Worm (Caenorhabditis elegans) whole organism, L1 larva: ENCODE measurements around the gene srd-20.
A peak's percentile ranks its signal among the peaks of the same experiment; 100 is the strongest.

ENCODE experiments used
- C04F5.9 ChIP-seq: sonication (generic microtip); optimal IDR thresholded peaks from 2 replicates; lab custom pipeline; 2016; ENCODE audit warnings: missing genetic modification characterization, missing compliant biosample characterization
- F16B12.6 ChIP-seq: fragments of 150-350 bp; optimal IDR thresholded peaks from 2 replicates; lab custom pipeline; 2014; ENCODE audit warnings: missing biosample characterization, missing genetic modification characterization
- alr-1 ChIP-seq: fragments of 200-800 bp; sonication (Bioruptor generic); optimal IDR thresholded peaks from 2 replicates; lab custom pipeline; 2018; ENCODE audit warnings: borderline replicate concordance, mild to moderate bottlenecking, missing genetic modification characterization, missing compliant biosample characterization
- ama-1 ChIP-seq: fragments of 150-350 bp; optimal IDR thresholded peaks from 2 replicates; lab custom pipeline; 2014
- blmp-1 ChIP-seq: fragments of 150-350 bp; optimal IDR thresholded peaks from 2 replicates; lab custom pipeline; 2014; ENCODE audit warnings: missing biosample characterization, missing genetic modification characterization
- ceh-82 ChIP-seq, 3 experiments: fragments of 150-350 bp in 1 of 3; sonication (generic microtip) in 2 of 3; optimal IDR thresholded peaks; 2 replicates each; lab custom pipeline; 2014 to 2017; ENCODE audit warnings: missing biosample characterization in 3 of 3, missing genetic modification characterization in 3 of 3
- ceh-88 ChIP-seq: fragments of 200-800 bp; sonication (Bioruptor generic); IDR thresholded peaks from 2 replicates; pipeline ENCODE4 v1.3.6; 2022; ENCODE audit warnings: missing genetic modification characterization, missing compliant biosample characterization
- ces-1 ChIP-seq: fragments of 150-350 bp; optimal IDR thresholded peaks from 2 replicates; lab custom pipeline; 2014; ENCODE audit warnings: missing biosample characterization, missing genetic modification reagents, missing genetic modification characterization
- dpl-1 ChIP-seq, 3 experiments: fragments of 150-350 bp in 2 of 3; sonication (generic microtip) in 1 of 3; optimal IDR thresholded peaks; 2 replicates each; lab custom pipeline; 2014 to 2017; ENCODE audit warnings: missing biosample characterization in 3 of 3, missing genetic modification characterization in 3 of 3, missing genetic modification reagents in 3 of 3
- dsc-1 ChIP-seq: sonication (generic microtip); optimal IDR thresholded peaks from 2 replicates; lab custom pipeline; 2016; ENCODE audit warnings: mild to moderate bottlenecking, missing genetic modification characterization, missing compliant biosample characterization
- efl-1 ChIP-seq, 4 experiments: fragments of 150-350 bp; optimal IDR thresholded peaks in 3 of 4; peaks in 1 of 4; 1 replicate in 1 of 4; 2 replicates in 3 of 4; lab custom pipeline; 2014; ENCODE audit warnings: missing biosample characterization in 2 of 4, missing genetic modification characterization in 2 of 4, missing genetic modification reagents in 2 of 4
- efl-3 ChIP-seq: fragments of 200-800 bp; sonication (Bioruptor generic); optimal IDR thresholded peaks from 2 replicates; lab custom pipeline; 2018; ENCODE audit warnings: mild to moderate bottlenecking, missing genetic modification characterization, missing compliant biosample characterization
- egl-27 ChIP-seq, 2 experiments: fragments of 150-350 bp in 1 of 2; sonication (generic microtip); optimal IDR thresholded peaks; 3 replicates each; lab custom pipeline; 2017 to 2018; ENCODE audit warnings: missing biosample characterization in 2 of 2, missing genetic modification characterization in 2 of 2, missing genetic modification reagents in 2 of 2
- elt-2 ChIP-seq: sonication (generic microtip); optimal IDR thresholded peaks from 2 replicates; lab custom pipeline; 2016; ENCODE audit warnings: missing genetic modification characterization, mild to moderate bottlenecking, inconsistent platforms, missing compliant biosample characterization, missing genetic modification reagents
- fos-1 ChIP-seq: fragments of 150-350 bp; optimal IDR thresholded peaks from 2 replicates; lab custom pipeline; 2014; ENCODE audit warnings: missing biosample characterization, missing genetic modification characterization
- grh-1 ChIP-seq: fragments of 200-800 bp; sonication (Bioruptor generic); IDR thresholded peaks from 2 replicates; pipeline ENCODE4 v1.3.6; 2022; ENCODE audit warnings: missing genetic modification reagents, missing genetic modification characterization, missing compliant biosample characterization
- irx-1 ChIP-seq: sonication (generic microtip); optimal IDR thresholded peaks from 2 replicates; lab custom pipeline; 2016; ENCODE audit warnings: missing genetic modification characterization, missing compliant biosample characterization
- isw-1 ChIP-seq: fragments of 200-800 bp; sonication (Bioruptor generic); IDR thresholded peaks from 2 replicates; pipeline ENCODE4 v1.3.6; 2022; ENCODE audit warnings: missing genetic modification characterization, missing compliant biosample characterization
- jun-1 ChIP-seq: fragments of 150-350 bp; optimal IDR thresholded peaks from 2 replicates; lab custom pipeline; 2014; ENCODE audit warnings: missing biosample characterization, missing genetic modification reagents, missing genetic modification characterization
- lin-14 ChIP-seq: fragments of 200-800 bp; sonication (Bioruptor generic); optimal IDR thresholded peaks from 2 replicates; lab custom pipeline; 2018; ENCODE audit warnings: mild to moderate bottlenecking, missing genetic modification characterization, moderate library complexity, missing compliant biosample characterization
- lin-15B ChIP-seq: fragments of 150-350 bp; sonication (generic microtip); optimal IDR thresholded peaks from 3 replicates; lab custom pipeline; 2014; ENCODE audit warnings: missing biosample characterization, missing genetic modification characterization
- lir-3 ChIP-seq: sonication (generic microtip); optimal IDR thresholded peaks from 2 replicates; lab custom pipeline; 2016; ENCODE audit warnings: mild to moderate bottlenecking, missing genetic modification characterization, moderate library complexity, missing compliant biosample characterization; ENCODE audit not compliant: poor library complexity
- lsy-2 ChIP-seq, 2 experiments: fragments of 150-350 bp; optimal IDR thresholded peaks; 2 replicates each; lab custom pipeline; 2014; ENCODE audit warnings: missing biosample characterization in 2 of 2, missing genetic modification characterization in 2 of 2
- mab-9 ChIP-seq: fragments of 200-800 bp; sonication (Bioruptor generic); IDR thresholded peaks from 2 replicates; pipeline ENCODE4 v1.3.6; 2022; ENCODE audit warnings: missing genetic modification reagents, missing genetic modification characterization, missing compliant biosample characterization
- mdl-1 ChIP-seq, 2 experiments: fragments of 150-350 bp; optimal IDR thresholded peaks; 2 replicates each; lab custom pipeline; 2014 to 2017; ENCODE audit warnings: missing biosample characterization in 2 of 2, missing genetic modification characterization in 2 of 2, inconsistent platforms in 1 of 2
- mef-2 ChIP-seq: fragments of 150-350 bp; optimal IDR thresholded peaks from 2 replicates; lab custom pipeline; 2014; ENCODE audit warnings: missing biosample characterization, missing genetic modification characterization
- nhr-237 ChIP-seq: fragments of 150-350 bp; optimal IDR thresholded peaks from 2 replicates; lab custom pipeline; 2014; ENCODE audit warnings: missing biosample characterization, missing genetic modification characterization
- nhr-28 ChIP-seq: fragments of 150-350 bp; optimal IDR thresholded peaks from 2 replicates; lab custom pipeline; 2014; ENCODE audit warnings: missing biosample characterization, missing genetic modification characterization
- nhr-77 ChIP-seq: fragments of 150-350 bp; optimal IDR thresholded peaks from 2 replicates; lab custom pipeline; 2014; ENCODE audit warnings: missing biosample characterization, missing genetic modification characterization
- nhr-90 ChIP-seq: sonication (generic microtip); optimal IDR thresholded peaks from 2 replicates; lab custom pipeline; 2016; ENCODE audit warnings: mild to moderate bottlenecking, missing genetic modification characterization, missing compliant biosample characterization; ENCODE audit not compliant: poor library complexity
- pag-3 ChIP-seq: sonication (generic microtip); optimal IDR thresholded peaks from 2 replicates; lab custom pipeline; 2017; ENCODE audit warnings: missing genetic modification characterization, mild to moderate bottlenecking, missing compliant biosample characterization, antibody characterized with exemption, borderline replicate concordance; ENCODE audit not compliant: insufficient read depth
- pax-3 ChIP-seq: fragments of 200-800 bp; sonication (Bioruptor generic); optimal IDR thresholded peaks from 2 replicates; lab custom pipeline; 2018; ENCODE audit warnings: mild to moderate bottlenecking, missing genetic modification characterization, moderate library complexity, missing compliant biosample characterization
- pqm-1 ChIP-seq: sonication (generic microtip); optimal IDR thresholded peaks from 3 replicates; lab custom pipeline; 2017; ENCODE audit warnings: missing biosample characterization, missing genetic modification characterization
- snpc-4 ChIP-seq: fragments of 150-350 bp; optimal IDR thresholded peaks from 2 replicates; lab custom pipeline; 2014; ENCODE audit warnings: missing biosample characterization, missing genetic modification characterization
- sox-4 ChIP-seq: sonication (generic microtip); optimal IDR thresholded peaks from 2 replicates; lab custom pipeline; 2016; ENCODE audit warnings: missing genetic modification characterization, missing compliant biosample characterization
- sptf-1 ChIP-seq: fragments of 150-350 bp; optimal IDR thresholded peaks from 2 replicates; lab custom pipeline; 2014; ENCODE audit warnings: missing biosample characterization, missing genetic modification characterization
- unc-62 ChIP-seq: fragments of 150-350 bp; optimal IDR thresholded peaks from 2 replicates; lab custom pipeline; 2014; ENCODE audit warnings: missing biosample characterization, missing genetic modification reagents, missing genetic modification characterization
- unc-98 ChIP-seq: fragments of 200-800 bp; sonication (Bioruptor generic); IDR thresholded peaks from 2 replicates; pipeline ENCODE4 v1.3.6; 2022; ENCODE audit warnings: missing genetic modification characterization, missing compliant biosample characterization
- xbp-1 ChIP-seq: sonication (generic microtip); optimal IDR thresholded peaks from 2 replicates; lab custom pipeline; 2016; ENCODE audit warnings: missing genetic modification characterization, missing compliant biosample characterization
- zag-1 ChIP-seq: fragments of 150-350 bp; optimal IDR thresholded peaks from 2 replicates; lab custom pipeline; 2014; ENCODE audit warnings: missing biosample characterization, missing genetic modification characterization
- ztf-11 ChIP-seq, 2 experiments: sonication (generic microtip); optimal IDR thresholded peaks; 2 replicates each; lab custom pipeline; 2016 to 2017; ENCODE audit warnings: missing genetic modification characterization in 2 of 2, missing biosample characterization in 1 of 2, missing compliant biosample characterization in 1 of 2

Gene srd-20

DNA sequence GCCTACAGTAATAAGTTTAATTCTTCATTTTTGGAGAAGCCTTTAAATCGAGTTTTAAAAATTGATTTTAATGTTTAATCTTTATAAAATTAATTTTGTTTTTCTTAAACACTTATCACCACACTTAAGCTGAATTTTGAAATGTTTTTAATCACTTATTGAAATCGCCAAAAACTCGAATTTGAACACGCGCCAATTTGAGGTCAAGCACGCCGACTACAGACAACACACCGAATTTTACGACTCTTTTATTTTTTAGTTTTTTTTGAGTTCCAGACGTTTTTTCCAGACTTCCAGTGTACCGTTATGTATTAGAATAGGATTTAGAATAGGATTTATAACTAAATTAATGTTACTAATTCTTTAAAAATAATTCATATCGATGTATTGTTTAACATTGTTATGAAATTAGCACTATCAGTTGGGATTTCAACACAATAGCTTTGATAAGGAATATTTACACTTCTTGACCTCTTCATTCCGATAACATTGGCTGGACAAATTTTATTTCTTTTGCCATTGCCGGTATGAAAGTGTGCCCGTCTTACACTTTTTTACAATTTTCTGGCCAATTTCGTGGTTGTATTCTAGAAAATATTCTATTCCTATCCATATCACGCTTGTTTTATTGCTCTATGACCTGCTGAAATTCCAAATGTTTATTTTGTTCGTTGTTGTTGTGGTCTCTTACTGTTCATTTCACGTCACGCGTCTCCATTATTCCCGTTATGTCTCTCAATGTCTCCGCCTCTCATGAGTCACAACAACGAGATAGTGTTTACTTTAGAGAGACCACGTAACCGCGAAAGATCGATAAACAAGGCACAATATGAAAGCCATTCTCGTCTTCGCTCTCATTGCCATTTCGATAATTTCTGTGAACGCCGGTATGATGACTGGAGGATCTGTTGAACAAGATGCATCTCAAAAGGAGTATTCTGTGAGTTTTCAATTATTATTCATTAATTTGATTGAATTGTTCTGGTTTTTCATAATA, 11.8 kb upstream of the srd-20 start, which contains the start of gene cpi-2 (continued):
- peak in 1 of 3 experiments; percentile 17 for TF ChIP-seq ceh-82 (tag; optimal IDR thresholded peaks at IDR 0.05; lab: Kevin White, UChicago)
- TF ChIP-seq mdl-1 (tag; optimal IDR thresholded peaks at IDR 0.05; lab: Kevin White, UChicago) = peak in 1 of 2 experiments; percentile 35
- peak; percentile 12 for TF ChIP-seq blmp-1 (tag; lab: Kevin White, UChicago)
- TF ChIP-seq ama-1 (lab: Kevin White, UChicago) = no peak
- no peak for TF ChIP-seq efl-3 (GFP tag; lab: Kevin White, UChicago)
- TF ChIP-seq irx-1 (tag; lab: Kevin White, UChicago) = no peak
- no peak for TF ChIP-seq zag-1 (tag; lab: Kevin White, UChicago)
- TF ChIP-seq isw-1 (GFP tag; lab: Robert Waterston, UW) = no peak
- TF ChIP-seq pqm-1 (tag; lab: Kevin White, UChicago) = no peak
- no peak for TF ChIP-seq pax-3 (tag; lab: Kevin White, UChicago)
- no peak for TF ChIP-seq unc-62 (GFP tag; lab: Kevin White, UChicago)
- TF ChIP-seq alr-1 (tag; lab: Kevin White, UChicago) = no peak
- peak; percentile 80 for TF ChIP-seq lin-14 (GFP tag; lab: Kevin White, UChicago)
- TF ChIP-seq sox-4 (tag; lab: Kevin White, UChicago) = no peak
- TF ChIP-seq ztf-11 (tag; optimal IDR thresholded peaks at IDR 0.05; lab: Kevin White, UChicago) = no peak
- TF ChIP-seq nhr-28 (tag; lab: Kevin White, UChicago) = no peak
- peak; percentile 8 for TF ChIP-seq lin-15B (tag; lab: Kevin White, UChicago)
- no peak for TF ChIP-seq lir-3 (tag; lab: Kevin White, UChicago)
- TF ChIP-seq dsc-1 (tag; lab: Kevin White, UChicago) = no peak
- TF ChIP-seq snpc-4 (tag; lab: Kevin White, UChicago) = no peak
- TF ChIP-seq C04F5.9 (tag; lab: Kevin White, UChicago) = no peak
- no peak for TF ChIP-seq nhr-77
- TF ChIP-seq xbp-1 = peak; percentile 43
- TF ChIP-seq egl-27 (tag; optimal IDR thresholded peaks at IDR 0.05; lab: Kevin White, UChicago) = no peak
- TF ChIP-seq grh-1 (GFP tag; lab: Robert Waterston, UW) = no peak
- peak; percentile 77 for TF ChIP-seq F16B12.6 (tag; lab: Kevin White, UChicago)
- TF ChIP-seq nhr-237 (tag; lab: Kevin White, UChicago) = no peak
- peak; percentile 69 for TF ChIP-seq fos-1 (tag; lab: Kevin White, UChicago)
- no peak for TF ChIP-seq mef-2 (tag; lab: Kevin White, UChicago)
- peak; percentile 38 to 42 for TF ChIP-seq lsy-2 (tag; optimal IDR thresholded peaks at IDR 0.05; lab: Kevin White, UChicago)
- TF ChIP-seq pag-3 (tag; lab: Kevin White, UChicago) = no peak
- TF ChIP-seq nhr-90 = peak; percentile 27
- TF ChIP-seq unc-98 = no peak
- no peak for TF ChIP-seq mab-9 (GFP tag; lab: Robert Waterston, UW)

DNA sequence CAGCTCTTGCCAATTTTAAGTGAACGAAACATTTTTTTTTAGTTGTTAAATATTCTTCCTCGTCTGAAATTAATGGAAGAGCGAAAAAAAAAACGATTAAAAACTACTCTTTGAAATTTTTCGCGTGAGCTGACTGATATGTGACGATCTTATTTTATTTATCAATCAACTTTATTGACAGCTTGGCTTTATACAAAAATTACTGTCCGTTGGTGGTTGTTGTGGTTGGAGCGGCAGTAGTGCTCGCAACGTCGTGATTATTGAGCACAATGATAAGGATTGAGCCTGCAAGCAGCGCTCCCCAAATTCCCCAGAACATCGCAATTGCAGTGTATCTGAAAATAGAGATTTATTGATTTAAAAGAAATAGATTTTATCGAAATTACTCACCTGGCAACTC, 10.9 kb upstream of the srd-20 start:
- TF ChIP-seq nhr-237 (tag; lab: Kevin White, UChicago) (no peak), ceh-88 (GFP tag; lab: Robert Waterston, UW) (no peak), elt-2 (tag; lab: Kevin White, UChicago) (no peak), pax-3 (tag; lab: Kevin White, UChicago) (no peak), sptf-1 (no peak), dpl-1 (GFP tag; optimal IDR thresholded peaks at IDR 0.05; lab: Kevin White, UChicago) (no peak), ces-1 (GFP tag; lab: Kevin White, UChicago) (no peak), jun-1 (tag; lab: Kevin White, UChicago) (no peak), efl-1 (optimal IDR thresholded peaks at IDR 0.05; lab: Kevin White, UChicago) (no peak), efl-1 (GFP tag; optimal IDR thresholded peaks at IDR 0.05 in 1 of 2; lab: Kevin White, UChicago) (no peak)
